Worm (Caenorhabditis elegans) whole organism, midembryonic: ENCODE results near the gene C34E11.4.

ENCODE experiments used
- T22C8.4 ChIP-seq: fragments of 200-800 bp; sonication (Bioruptor generic); IDR thresholded peaks from 2 replicates; pipeline ENCODE4 v1.3.6; 2022; ENCODE audit warnings: missing genetic modification characterization, missing compliant biosample characterization
- cog-1 ChIP-seq: sonication (generic microtip); optimal IDR thresholded peaks from 2 replicates; lab custom pipeline; 2016; ENCODE audit warnings: missing genetic modification characterization, missing compliant biosample characterization
- flt-1 ChIP-seq: fragments of 200-800 bp; sonication (Bioruptor generic); IDR thresholded peaks from 2 replicates; pipeline ENCODE4 v1.3.6; 2022; ENCODE audit warnings: missing genetic modification characterization, missing compliant biosample characterization
- klf-2 ChIP-seq: fragments of 200-800 bp; sonication (Bioruptor generic); conservative IDR thresholded peaks from 2 replicates; pipeline ENCODE4 v1.3.6; 2022; ENCODE audit warnings: missing genetic modification reagents, missing genetic modification characterization, missing compliant biosample characterization
- med-1 ChIP-seq: sonication (generic microtip); optimal IDR thresholded peaks from 2 replicates; lab custom pipeline; 2017; ENCODE audit warnings: missing genetic modification characterization, mild to moderate bottlenecking, missing compliant biosample characterization, antibody characterized with exemption, missing genetic modification reagents; ENCODE audit not compliant: insufficient read depth
- ref-1 ChIP-seq: fragments of 200-800 bp; sonication (Bioruptor generic); conservative IDR thresholded peaks from 2 replicates; pipeline ENCODE4 v1.3.6; 2022; ENCODE audit warnings: missing genetic modification reagents, missing genetic modification characterization, missing compliant biosample characterization
- tab-1 ChIP-seq: fragments of 200-800 bp; sonication (Bioruptor generic); IDR thresholded peaks from 2 replicates; pipeline ENCODE4 v1.3.6; 2022; ENCODE audit warnings: missing genetic modification characterization, missing compliant biosample characterization
- ztf-23 ChIP-seq: fragments of 200-800 bp; sonication (Bioruptor generic); IDR thresholded peaks from 2 replicates; pipeline ENCODE4 v1.3.6; 2022; ENCODE audit warnings: missing genetic modification reagents, missing genetic modification characterization, missing compliant biosample characterization
- ztf-29 ChIP-seq: fragments of 200-800 bp; sonication (Bioruptor generic); IDR thresholded peaks from 2 replicates; pipeline ENCODE4 v1.3.6; 2022; ENCODE audit warnings: missing genetic modification reagents, missing genetic modification characterization, missing compliant biosample characterization

The C34E11.4 gene

DNA sequence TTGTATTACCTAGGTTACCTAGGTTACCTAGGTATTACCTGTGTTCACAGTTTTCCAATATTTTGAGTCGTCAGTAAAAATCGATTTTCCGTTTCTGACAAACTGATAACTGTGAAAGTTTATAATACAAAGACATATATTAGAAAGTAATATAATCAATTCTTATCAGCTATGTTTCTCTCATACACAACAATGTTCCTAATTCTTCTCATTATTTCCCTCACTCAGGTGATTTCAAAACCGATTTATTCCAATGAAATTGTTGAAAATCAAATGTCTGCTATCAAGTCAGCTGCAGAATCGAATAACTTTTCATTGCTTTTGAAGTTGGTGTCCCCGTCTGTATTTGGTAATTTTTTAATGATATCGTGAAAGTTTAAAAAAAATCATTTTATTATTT is at the start of gene C34E11.4:
C34E11.4 (plus strand) TSS at position 154 of the 400 bp plus-strand sequence.
- TF ChIP-seq T22C8.4 (GFP tag; lab: Robert Waterston, UW) (no peak), ztf-23 (GFP tag; lab: Robert Waterston, UW) (no peak), med-1 (GFP tag; lab: Kevin White, UChicago) (no peak), cog-1 (tag; lab: Kevin White, UChicago) (no peak), tab-1 (no peak), flt-1 (no peak)

ce11 chrX:11757666-11758065 is 46.3 kb upstream of the C34E11.4 start:
- TF ChIP-seq tab-1 (peak; percentile 92), flt-1 (peak; percentile 96), ztf-23 (GFP tag; lab: Robert Waterston, UW) (peak; percentile 88), klf-2 (GFP tag; lab: Robert Waterston, UW) (peak; percentile 83), ref-1 (GFP tag; lab: Robert Waterston, UW) (peak; percentile 79), med-1 (GFP tag; lab: Kevin White, UChicago) (peak; percentile 30), cog-1 (tag; lab: Kevin White, UChicago) (peak; percentile 74), T22C8.4 (GFP tag; lab: Robert Waterston, UW) (peak; percentile 85), ztf-29 (GFP tag; lab: Robert Waterston, UW) (peak; percentile 90)

DNA sequence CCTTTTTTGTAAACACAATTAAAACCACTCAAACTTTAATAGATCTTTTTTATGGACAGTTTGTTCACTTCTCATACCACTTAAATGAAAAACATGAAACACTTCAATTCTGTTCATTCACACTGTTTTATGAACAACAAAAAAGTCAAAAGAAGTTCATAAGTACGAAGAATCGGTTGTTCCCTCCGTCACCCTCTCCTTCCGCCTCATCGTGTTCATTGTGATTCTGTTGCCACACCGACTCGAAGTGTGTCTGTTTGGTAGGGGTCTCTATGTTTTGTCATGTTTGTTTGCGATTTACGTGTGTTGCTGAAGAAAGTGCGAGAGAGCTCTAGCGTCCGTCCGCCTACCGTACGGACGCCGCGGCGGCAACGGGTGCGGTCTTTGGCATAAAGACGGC is 45.2 kb upstream of the C34E11.4 start, which contains the start of gene lact-7:
lact-7 (plus strand) TSS at position 301 of the 400 bp plus-strand sequence.
- no peak for TF ChIP-seq tab-1
- TF ChIP-seq T22C8.4 (GFP tag; lab: Robert Waterston, UW) = no peak
- no peak for TF ChIP-seq ztf-29 (GFP tag; lab: Robert Waterston, UW)
- TF ChIP-seq flt-1 = no peak
- no peak for TF ChIP-seq cog-1 (tag; lab: Kevin White, UChicago)
- TF ChIP-seq med-1 (GFP tag; lab: Kevin White, UChicago) = no peak
- no peak for TF ChIP-seq ztf-23 (GFP tag; lab: Robert Waterston, UW)
- TF ChIP-seq ref-1 (GFP tag; lab: Robert Waterston, UW) = no peak
- no peak for TF ChIP-seq klf-2 (GFP tag; lab: Robert Waterston, UW)

ce11 chrX:11765860-11766259 is 38.1 kb upstream of the C34E11.4 start:
- TF ChIP-seq med-1 (GFP tag; lab: Kevin White, UChicago) = no peak
- TF ChIP-seq tab-1 = no peak
- TF ChIP-seq klf-2 (GFP tag; lab: Robert Waterston, UW) = no peak
- no peak for TF ChIP-seq cog-1 (tag; lab: Kevin White, UChicago)
- no peak for TF ChIP-seq ztf-23 (GFP tag; lab: Robert Waterston, UW)
- no peak for TF ChIP-seq ztf-29 (GFP tag; lab: Robert Waterston, UW)
- TF ChIP-seq flt-1 = no peak
- TF ChIP-seq T22C8.4 (GFP tag; lab: Robert Waterston, UW) = no peak
- no peak for TF ChIP-seq ref-1 (GFP tag; lab: Robert Waterston, UW)

ce11 chrX:11766432-11766831 is 37.6 kb upstream of the C34E11.4 start:
- TF ChIP-seq ref-1 (GFP tag; lab: Robert Waterston, UW) (no peak), flt-1 (no peak), T22C8.4 (GFP tag; lab: Robert Waterston, UW) (no peak), cog-1 (tag; lab: Kevin White, UChicago) (no peak), ztf-29 (GFP tag; lab: Robert Waterston, UW) (no peak), med-1 (GFP tag; lab: Kevin White, UChicago) (no peak), klf-2 (GFP tag; lab: Robert Waterston, UW) (no peak), tab-1 (no peak), ztf-23 (GFP tag; lab: Robert Waterston, UW) (no peak)

- TF ChIP-seq tab-1 (no peak), flt-1 (no peak), ztf-23 (GFP tag; lab: Robert Waterston, UW) (no peak), ref-1 (GFP tag; lab: Robert Waterston, UW) (no peak), ztf-29 (GFP tag; lab: Robert Waterston, UW) (no peak)
These were observed 34.7 kb upstream of the C34E11.4 start, which contains the start of gene ttx-3 for ce11 chrX:11769278-11769677. Gene ttx-3, minus strand, starts transcription at chrX:11769378.

- TF ChIP-seq tab-1 = no peak
- no peak for TF ChIP-seq flt-1
- no peak for TF ChIP-seq ztf-23 (GFP tag; lab: Robert Waterston, UW)
- TF ChIP-seq cog-1 (tag; lab: Kevin White, UChicago) = no peak
- no peak for TF ChIP-seq T22C8.4 (GFP tag; lab: Robert Waterston, UW)
- no peak for TF ChIP-seq ref-1 (GFP tag; lab: Robert Waterston, UW)
- TF ChIP-seq ztf-29 (GFP tag; lab: Robert Waterston, UW) = no peak
These were observed 19.8 kb upstream of the C34E11.4 start, which contains the start of gene Y102F5A.1 for ce11 chrX:11784230-11784629. Gene Y102F5A.1, minus strand, starts transcription at chrX:11784330.

DNA sequence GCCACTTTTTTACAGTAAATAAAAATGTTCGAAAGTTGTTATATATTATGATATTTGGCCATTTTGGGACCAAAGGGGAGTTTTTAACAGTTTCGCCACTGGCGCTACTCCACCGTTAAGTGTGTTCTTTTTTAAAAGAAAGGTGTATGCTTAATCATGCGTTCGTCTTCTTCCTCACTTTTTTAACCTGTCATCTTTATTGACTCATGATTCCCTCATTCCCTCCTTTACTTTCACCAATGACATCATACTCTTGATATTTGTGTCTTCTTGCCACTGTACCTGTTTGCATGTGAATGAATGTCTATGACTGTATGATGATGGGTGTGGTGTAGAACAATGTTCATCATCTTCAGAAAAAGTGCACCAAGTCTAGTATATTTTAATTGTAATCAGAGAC is 13.4 kb upstream of the C34E11.4 start:
- no peak for TF ChIP-seq klf-2 (GFP tag; lab: Robert Waterston, UW)
- TF ChIP-seq T22C8.4 (GFP tag; lab: Robert Waterston, UW) = no peak
- TF ChIP-seq ztf-29 (GFP tag; lab: Robert Waterston, UW) = no peak
- no peak for TF ChIP-seq cog-1 (tag; lab: Kevin White, UChicago)
- TF ChIP-seq med-1 (GFP tag; lab: Kevin White, UChicago) = no peak
- TF ChIP-seq ztf-23 (GFP tag; lab: Robert Waterston, UW) = no peak
- no peak for TF ChIP-seq tab-1
- TF ChIP-seq flt-1 = no peak
- TF ChIP-seq ref-1 (GFP tag; lab: Robert Waterston, UW) = no peak

DNA sequence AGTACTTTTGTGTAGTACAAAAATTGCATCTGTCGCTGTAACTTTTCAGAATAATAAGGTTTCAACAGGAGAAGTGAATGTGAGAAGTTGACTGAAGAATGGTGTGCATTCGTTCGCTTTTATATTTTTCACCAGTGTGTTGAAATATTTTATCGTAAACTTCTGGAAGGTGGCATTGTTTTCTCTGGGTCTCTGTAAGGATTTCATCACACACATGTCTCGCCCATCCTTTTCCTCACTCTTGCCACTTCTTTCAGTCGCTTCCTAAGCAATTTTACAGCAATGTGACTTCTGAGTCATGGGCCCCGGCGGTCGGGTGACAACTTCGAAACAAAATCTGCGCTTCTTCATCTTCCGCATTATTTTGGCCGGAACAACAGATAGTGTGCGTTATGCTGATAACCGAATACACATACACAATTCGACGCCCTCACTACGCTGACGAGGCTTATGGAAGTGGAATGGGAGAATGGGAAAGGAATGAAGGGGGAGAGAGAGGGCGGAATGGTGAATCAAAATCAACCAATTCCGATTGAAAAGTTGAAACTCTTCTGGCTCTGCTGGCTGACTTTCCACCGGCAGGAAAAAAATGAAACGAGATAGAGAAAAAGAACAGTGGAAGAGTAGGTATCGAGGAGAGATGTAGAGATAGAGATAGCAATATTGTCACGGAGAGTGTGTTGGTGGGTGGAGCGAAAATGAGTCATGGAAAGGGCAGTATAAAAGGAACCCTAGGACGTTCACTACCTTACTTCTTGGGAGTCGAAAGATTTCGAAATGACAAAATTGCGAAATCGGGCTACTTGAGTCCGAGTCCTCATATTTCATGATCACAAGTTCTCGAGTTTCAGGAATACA is 12.4 kb upstream of the C34E11.4 start:
- TF ChIP-seq tab-1 (no peak), ref-1 (GFP tag; lab: Robert Waterston, UW) (no peak), klf-2 (GFP tag; lab: Robert Waterston, UW) (no peak), ztf-29 (GFP tag; lab: Robert Waterston, UW) (no peak), ztf-23 (GFP tag; lab: Robert Waterston, UW) (no peak), cog-1 (tag; lab: Kevin White, UChicago) (no peak), flt-1 (no peak), T22C8.4 (GFP tag; lab: Robert Waterston, UW) (no peak)
